Worm (Caenorhabditis elegans) whole organism, mixed stage, embryonic: ENCODE results near the gene pho-6.

ENCODE experiments used
- bed-3 ChIP-seq: fragments of 200-800 bp; sonication (Bioruptor generic); optimal IDR thresholded peaks from 3 replicates; lab custom pipeline; 2018; ENCODE audit warnings: mild to moderate bottlenecking, missing genetic modification characterization, moderate library complexity, missing compliant biosample characterization
- blmp-1 ChIP-seq: fragments of 150-350 bp; optimal IDR thresholded peaks from 2 replicates; lab custom pipeline; 2014; ENCODE audit warnings: missing biosample characterization, missing genetic modification characterization
- ceh-39 ChIP-seq: fragments of 150-350 bp; optimal IDR thresholded peaks from 2 replicates; lab custom pipeline; 2014; ENCODE audit warnings: missing biosample characterization, missing genetic modification characterization
- ceh-43 ChIP-seq: fragments of 200-800 bp; sonication (Bioruptor generic); optimal IDR thresholded peaks from 2 replicates; lab custom pipeline; 2018; ENCODE audit warnings: mild to moderate bottlenecking, missing genetic modification characterization, moderate library complexity, missing compliant biosample characterization
- ceh-83 ChIP-seq: fragments of 200-800 bp; sonication (Bioruptor generic); optimal IDR thresholded peaks from 2 replicates; lab custom pipeline; 2018; ENCODE audit warnings: mild to moderate bottlenecking, missing genetic modification characterization, missing compliant biosample characterization
- ces-1 ChIP-seq: fragments of 150-350 bp; optimal IDR thresholded peaks from 2 replicates; lab custom pipeline; 2014; ENCODE audit warnings: missing biosample characterization, missing genetic modification reagents, missing genetic modification characterization
- cnd-1 ChIP-seq: fragments of 200-800 bp; sonication (Bioruptor generic); optimal IDR thresholded peaks from 2 replicates; lab custom pipeline; 2018; ENCODE audit warnings: mild to moderate bottlenecking, missing genetic modification characterization, missing compliant biosample characterization
- drap-1 ChIP-seq: fragments of 200-800 bp; sonication (Bioruptor generic); optimal IDR thresholded peaks from 3 replicates; lab custom pipeline; 2018; ENCODE audit warnings: mild to moderate bottlenecking, missing genetic modification characterization, missing compliant biosample characterization
- flh-1 ChIP-seq: fragments of 200-800 bp; sonication (Bioruptor generic); optimal IDR thresholded peaks from 2 replicates; lab custom pipeline; 2018; ENCODE audit warnings: mild to moderate bottlenecking, missing genetic modification characterization, moderate library complexity, missing compliant biosample characterization
- ham-2 ChIP-seq: fragments of 200-800 bp; sonication (Bioruptor generic); optimal IDR thresholded peaks from 2 replicates; lab custom pipeline; 2018; ENCODE audit warnings: mild to moderate bottlenecking, missing genetic modification characterization, missing compliant biosample characterization
- hlh-1 ChIP-seq: fragments of 150-350 bp; optimal IDR thresholded peaks from 2 replicates; lab custom pipeline; 2014; ENCODE audit warnings: missing biosample characterization, missing genetic modification reagents, missing genetic modification characterization
- lin-13 ChIP-seq: fragments of 150-350 bp; optimal IDR thresholded peaks from 2 replicates; lab custom pipeline; 2014; ENCODE audit warnings: missing biosample characterization, missing genetic modification characterization
- lin-32 ChIP-seq: fragments of 200-800 bp; sonication (Bioruptor generic); optimal IDR thresholded peaks from 2 replicates; lab custom pipeline; 2018; ENCODE audit warnings: mild to moderate bottlenecking, missing genetic modification characterization, missing compliant biosample characterization
- lsy-2 ChIP-seq: fragments of 150-350 bp; optimal IDR thresholded peaks from 2 replicates; lab custom pipeline; 2014; ENCODE audit warnings: missing biosample characterization, missing genetic modification characterization
- mab-5 ChIP-seq: fragments of 150-350 bp; optimal IDR thresholded peaks from 2 replicates; lab custom pipeline; 2014; ENCODE audit warnings: missing biosample characterization, missing genetic modification characterization
- mep-1 ChIP-seq: fragments of 150-350 bp; optimal IDR thresholded peaks from 2 replicates; lab custom pipeline; 2017; ENCODE audit warnings: missing biosample characterization, missing genetic modification reagents, missing genetic modification characterization, inconsistent platforms
- mls-2 ChIP-seq: sonication (generic microtip); optimal IDR thresholded peaks from 2 replicates; lab custom pipeline; 2016; ENCODE audit warnings: mild to moderate bottlenecking, missing genetic modification characterization, moderate library complexity, missing compliant biosample characterization
- nhr-12 ChIP-seq: fragments of 150-350 bp; optimal IDR thresholded peaks from 2 replicates; lab custom pipeline; 2014; ENCODE audit warnings: missing biosample characterization, missing genetic modification characterization
- nhr-2 ChIP-seq: fragments of 150-350 bp; optimal IDR thresholded peaks from 2 replicates; lab custom pipeline; 2014; ENCODE audit warnings: missing biosample characterization, missing genetic modification characterization
- nhr-237 ChIP-seq: fragments of 150-350 bp; optimal IDR thresholded peaks from 2 replicates; lab custom pipeline; 2014; ENCODE audit warnings: missing biosample characterization, missing genetic modification characterization
- nhr-76 ChIP-seq: sonication (generic microtip); optimal IDR thresholded peaks from 2 replicates; lab custom pipeline; 2017; ENCODE audit warnings: missing biosample characterization, missing genetic modification characterization
- sem-2 ChIP-seq: fragments of 200-800 bp; sonication (Bioruptor generic); optimal IDR thresholded peaks from 2 replicates; lab custom pipeline; 2018; ENCODE audit warnings: mild to moderate bottlenecking, missing genetic modification characterization, missing compliant biosample characterization
- snpc-4 ChIP-seq: fragments of 150-350 bp; optimal IDR thresholded peaks from 2 replicates; lab custom pipeline; 2014; ENCODE audit warnings: missing biosample characterization, missing genetic modification characterization
- sptf-1 ChIP-seq: sonication (generic microtip); optimal IDR thresholded peaks from 2 replicates; lab custom pipeline; 2017; ENCODE audit warnings: mild to moderate bottlenecking, missing genetic modification characterization, moderate library complexity, missing compliant biosample characterization
- tbx-8 ChIP-seq: fragments of 200-800 bp; sonication (Bioruptor generic); optimal IDR thresholded peaks from 2 replicates; lab custom pipeline; 2018; ENCODE audit warnings: mild to moderate bottlenecking, missing genetic modification characterization, moderate library complexity, missing compliant biosample characterization
- unc-120 ChIP-seq: sonication (generic microtip); optimal IDR thresholded peaks from 2 replicates; lab custom pipeline; 2017; ENCODE audit warnings: missing genetic modification characterization, missing compliant biosample characterization; ENCODE audit not compliant: poor library complexity, severe bottlenecking
- unc-39 ChIP-seq: fragments of 150-350 bp; optimal IDR thresholded peaks from 2 replicates; lab custom pipeline; 2014; ENCODE audit warnings: missing biosample characterization, missing genetic modification characterization
- unc-62 ChIP-seq: fragments of 150-350 bp; optimal IDR thresholded peaks from 2 replicates; lab custom pipeline; 2014; ENCODE audit warnings: missing biosample characterization, missing genetic modification reagents, missing genetic modification characterization
- zip-8 ChIP-seq: fragments of 150-350 bp; optimal IDR thresholded peaks from 2 replicates; lab custom pipeline; 2014; ENCODE audit warnings: missing biosample characterization, missing genetic modification characterization
- ztf-11 ChIP-seq: fragments of 150-350 bp; optimal IDR thresholded peaks from 2 replicates; lab custom pipeline; 2014; ENCODE audit warnings: missing biosample characterization, missing genetic modification characterization

The pho-6 gene

DNA sequence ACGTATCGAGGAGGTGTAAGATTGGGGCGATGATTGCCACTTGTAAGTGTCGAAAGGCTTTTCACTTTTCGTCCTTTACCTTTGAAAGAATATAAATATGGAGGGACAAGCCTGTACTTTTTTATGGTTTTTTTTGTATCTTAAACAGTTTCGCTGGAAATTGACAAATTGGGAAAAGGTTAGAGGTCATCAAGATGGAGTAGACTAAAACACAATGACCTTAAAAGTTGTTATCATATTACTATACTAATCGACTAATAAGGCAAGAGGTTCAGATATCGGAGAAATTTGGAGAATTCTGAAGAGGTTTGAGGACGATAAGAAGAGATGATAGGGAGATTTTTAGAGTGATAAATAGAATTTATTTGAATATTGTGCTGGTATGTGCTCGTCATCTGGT is 11.9 kb upstream of the pho-6 start:
- TF ChIP-seq ham-2 (GFP tag; lab: Kevin White, UChicago) (no peak), lin-13 (tag; lab: Kevin White, UChicago) (no peak), bed-3 (GFP tag; lab: Kevin White, UChicago) (no peak), drap-1 (GFP tag; lab: Kevin White, UChicago) (no peak), mep-1 (tag; lab: Kevin White, UChicago) (no peak), hlh-1 (no peak), flh-1 (GFP tag; lab: Kevin White, UChicago) (no peak), cnd-1 (tag; lab: Kevin White, UChicago) (no peak), sptf-1 (tag; lab: Kevin White, UChicago) (no peak), mab-5 (tag; lab: Kevin White, UChicago) (no peak), mls-2 (tag; lab: Kevin White, UChicago) (no peak), ceh-43 (GFP tag; lab: Kevin White, UChicago) (no peak), nhr-237 (tag; lab: Kevin White, UChicago) (no peak), nhr-12 (tag; lab: Kevin White, UChicago) (no peak), lsy-2 (tag; lab: Kevin White, UChicago) (no peak), ceh-39 (tag; lab: Kevin White, UChicago) (no peak)

DNA sequence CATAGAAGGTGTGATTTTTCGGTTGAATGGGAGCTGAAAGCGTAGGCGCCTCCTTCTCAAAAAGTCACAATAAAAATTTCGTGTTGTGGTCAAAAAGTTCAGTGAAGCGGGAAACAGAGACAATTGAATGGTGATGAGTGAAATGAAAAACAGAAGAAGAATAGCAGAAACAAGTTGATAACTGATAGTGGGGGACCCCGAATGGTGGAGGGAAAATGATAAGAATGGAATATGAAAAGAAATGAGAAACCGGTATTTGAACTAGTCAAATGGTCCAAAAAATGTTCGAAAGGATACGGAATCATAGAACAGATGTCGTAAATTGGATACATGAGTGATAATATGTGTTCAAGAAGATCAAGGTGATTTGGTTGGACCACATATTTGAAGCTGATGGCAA is 10.1 kb upstream of the pho-6 start:
- TF ChIP-seq sem-2 (GFP tag; lab: Kevin White, UChicago) (no peak), tbx-8 (GFP tag; lab: Kevin White, UChicago) (no peak), ceh-83 (no peak), cnd-1 (tag; lab: Kevin White, UChicago) (no peak), nhr-2 (tag; lab: Kevin White, UChicago) (no peak), flh-1 (GFP tag; lab: Kevin White, UChicago) (no peak), drap-1 (GFP tag; lab: Kevin White, UChicago) (no peak), mls-2 (tag; lab: Kevin White, UChicago) (no peak), mab-5 (tag; lab: Kevin White, UChicago) (no peak), zip-8 (no peak), unc-39 (tag; lab: Kevin White, UChicago) (no peak), nhr-76 (tag; lab: Kevin White, UChicago) (no peak), ces-1 (GFP tag; lab: Kevin White, UChicago) (no peak), ceh-39 (tag; lab: Kevin White, UChicago) (no peak), ceh-43 (GFP tag; lab: Kevin White, UChicago) (no peak), nhr-237 (tag; lab: Kevin White, UChicago) (no peak), lin-13 (tag; lab: Kevin White, UChicago) (no peak)

DNA sequence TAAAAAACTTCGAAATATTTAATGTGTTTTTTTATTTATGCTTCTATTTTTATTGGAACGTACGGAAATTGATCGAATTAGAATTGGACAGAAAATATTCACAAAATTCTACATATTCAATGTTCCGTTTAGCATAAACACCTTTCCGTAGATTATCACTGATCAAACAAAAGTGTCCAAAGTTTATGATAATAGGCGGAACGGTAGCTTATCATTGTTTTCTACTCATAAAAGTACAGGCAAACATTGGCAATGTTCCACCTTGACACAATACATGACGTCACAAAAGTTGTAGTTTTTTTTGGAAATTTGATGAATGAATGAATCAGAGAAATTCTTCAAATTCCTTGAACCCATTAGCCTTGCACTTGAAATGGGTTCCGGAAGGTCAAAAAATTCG is 9.7 kb upstream of the pho-6 start:
- TF ChIP-seq ces-1 (GFP tag; lab: Kevin White, UChicago) (no peak), ceh-83 (no peak), mab-5 (tag; lab: Kevin White, UChicago) (no peak), ceh-43 (GFP tag; lab: Kevin White, UChicago) (no peak), mls-2 (tag; lab: Kevin White, UChicago) (no peak), blmp-1 (tag; lab: Kevin White, UChicago) (no peak), lin-13 (tag; lab: Kevin White, UChicago) (no peak), mep-1 (tag; lab: Kevin White, UChicago) (no peak), lsy-2 (tag; lab: Kevin White, UChicago) (no peak), cnd-1 (tag; lab: Kevin White, UChicago) (no peak), ham-2 (GFP tag; lab: Kevin White, UChicago) (no peak), unc-39 (tag; lab: Kevin White, UChicago) (no peak), flh-1 (GFP tag; lab: Kevin White, UChicago) (no peak), nhr-2 (tag; lab: Kevin White, UChicago) (no peak), ceh-39 (tag; lab: Kevin White, UChicago) (no peak), unc-62 (GFP tag; lab: Kevin White, UChicago) (no peak), sem-2 (GFP tag; lab: Kevin White, UChicago) (no peak), snpc-4 (no peak), ztf-11 (tag; lab: Kevin White, UChicago) (no peak), hlh-1 (no peak)

DNA sequence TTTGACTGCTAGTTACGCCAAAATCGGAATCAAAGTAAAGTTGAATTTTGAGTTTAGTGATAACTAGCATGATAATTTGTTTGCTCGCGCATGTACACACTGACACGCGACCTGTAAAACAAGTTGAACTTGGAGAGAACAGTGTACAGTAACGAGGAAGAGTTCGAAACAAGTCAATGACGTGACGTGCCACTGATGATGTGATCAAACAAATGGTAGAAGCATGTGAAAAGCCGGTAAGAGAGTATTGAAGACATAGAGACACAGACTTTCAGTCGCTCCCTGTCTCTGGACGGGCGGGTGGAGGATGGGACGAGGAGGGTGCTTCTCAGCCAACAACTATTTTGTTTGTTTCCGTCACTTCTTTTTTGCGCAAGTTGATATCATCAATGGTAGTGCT is 8.9 kb upstream of the pho-6 start:
- TF ChIP-seq nhr-2 (tag; lab: Kevin White, UChicago) (no peak), unc-120 (tag; lab: Kevin White, UChicago) (no peak), flh-1 (GFP tag; lab: Kevin White, UChicago) (no peak), lin-13 (tag; lab: Kevin White, UChicago) (no peak), nhr-12 (tag; lab: Kevin White, UChicago) (no peak), lin-32 (GFP tag; lab: Kevin White, UChicago) (no peak), nhr-237 (tag; lab: Kevin White, UChicago) (no peak), bed-3 (GFP tag; lab: Kevin White, UChicago) (no peak), nhr-76 (tag; lab: Kevin White, UChicago) (no peak), ham-2 (GFP tag; lab: Kevin White, UChicago) (no peak), sem-2 (GFP tag; lab: Kevin White, UChicago) (no peak), ceh-39 (tag; lab: Kevin White, UChicago) (no peak)
